Fruit fly (Drosophila melanogaster) whole organism, embryonic: ENCODE measurements around the gene RpS28a.

Experiments
- Bteb2 ChIP-seq: fragments of 200-800 bp; sonication (Bioruptor generic); optimal IDR thresholded peaks from 2 replicates; lab custom pipeline; 2016; ENCODE audit warnings: missing biosample characterization, missing genetic modification characterization
- CG10267 ChIP-seq: fragments of 200-800 bp; sonication (Bioruptor generic); optimal IDR thresholded peaks from 2 replicates; lab custom pipeline; 2018; ENCODE audit warnings: missing biosample characterization, mild to moderate bottlenecking, missing genetic modification characterization, moderate library complexity
- CG10366 ChIP-seq: fragments of 200-800 bp; sonication (Bioruptor generic); IDR thresholded peaks from 2 replicates; pipeline ENCODE4 v1.3.6; 2022; ENCODE audit warnings: missing biosample characterization, missing genetic modification characterization
- CG10431 ChIP-seq: fragments of 200-800 bp; sonication (Bioruptor generic); optimal IDR thresholded peaks from 3 replicates; lab custom pipeline; 2018; ENCODE audit warnings: missing biosample characterization, mild to moderate bottlenecking, missing genetic modification characterization
- CG11247 ChIP-seq: fragments of 200-800 bp; sonication (Bioruptor generic); IDR thresholded peaks from 2 replicates; pipeline ENCODE4 v1.3.6; 2022; ENCODE audit warnings: missing biosample characterization, missing genetic modification characterization
- CG12155 ChIP-seq: fragments of 200-800 bp; sonication (Bioruptor generic); optimal IDR thresholded peaks from 3 replicates; lab custom pipeline; 2016; ENCODE audit warnings: missing biosample characterization, missing genetic modification characterization
- CG12299 ChIP-seq: fragments of 200-800 bp; sonication (Bioruptor generic); optimal IDR thresholded peaks from 2 replicates; lab custom pipeline; 2018; ENCODE audit warnings: missing biosample characterization, mild to moderate bottlenecking, missing genetic modification characterization
- CG12744 ChIP-seq: fragments of 200-800 bp; sonication (Bioruptor generic); optimal IDR thresholded peaks from 2 replicates; lab custom pipeline; 2016; ENCODE audit warnings: missing biosample characterization, missing genetic modification characterization
- CG13287 ChIP-seq: fragments of 200-800 bp; sonication (Bioruptor generic); IDR thresholded peaks from 2 replicates; pipeline ENCODE4 v1.3.6; 2022; ENCODE audit warnings: missing biosample characterization, missing genetic modification characterization; ENCODE audit not compliant: partially characterized antibody
- CG14050 ChIP-seq: fragments of 200-800 bp; sonication (Bioruptor generic); IDR thresholded peaks from 3 replicates; pipeline ENCODE4 v1.3.6; 2022; ENCODE audit warnings: missing biosample characterization, missing genetic modification characterization
- CG15479 ChIP-seq: fragments of 200-800 bp; sonication (Bioruptor generic); optimal IDR thresholded peaks from 3 replicates; lab custom pipeline; 2019; ENCODE audit warnings: missing biosample characterization, mild to moderate bottlenecking, missing genetic modification characterization, moderate library complexity
- CG17568 ChIP-seq: fragments of 200-800 bp; sonication (Bioruptor generic); optimal IDR thresholded peaks from 2 replicates; lab custom pipeline; 2018; ENCODE audit warnings: missing biosample characterization, mild to moderate bottlenecking, missing genetic modification characterization, moderate library complexity
- CG1832 ChIP-seq: fragments of 200-800 bp; sonication (Bioruptor generic); optimal IDR thresholded peaks from 2 replicates; lab custom pipeline; 2017; ENCODE audit warnings: missing biosample characterization, mild to moderate bottlenecking, missing genetic modification characterization, inconsistent platforms
- CG18764 ChIP-seq: fragments of 200-800 bp; sonication (Bioruptor generic); optimal IDR thresholded peaks from 3 replicates; lab custom pipeline; 2016; ENCODE audit warnings: missing biosample characterization, missing genetic modification characterization
- CG2712 ChIP-seq: fragments of 200-800 bp; optimal IDR thresholded peaks from 3 replicates; lab custom pipeline; 2019; ENCODE audit warnings: missing biosample characterization, mild to moderate bottlenecking, missing genetic modification characterization, moderate library complexity
- CG3838 ChIP-seq: fragments of 200-800 bp; sonication (Bioruptor generic); optimal IDR thresholded peaks from 3 replicates; lab custom pipeline; 2016; ENCODE audit warnings: missing biosample characterization, missing genetic modification characterization
- CG5953 ChIP-seq: fragments of 200-800 bp; sonication (Bioruptor generic); IDR thresholded peaks from 2 replicates; pipeline ENCODE4 v1.3.6; 2022; ENCODE audit warnings: missing biosample characterization, missing genetic modification characterization
- CG6654 ChIP-seq: fragments of 200-800 bp; sonication (Bioruptor generic); optimal IDR thresholded peaks from 2 replicates; lab custom pipeline; 2017; ENCODE audit warnings: missing biosample characterization, mild to moderate bottlenecking, missing genetic modification characterization
- CG6854 ChIP-seq: fragments of 200-800 bp; sonication (Bioruptor generic); optimal IDR thresholded peaks from 3 replicates; lab custom pipeline; 2017; ENCODE audit warnings: missing biosample characterization, mild to moderate bottlenecking, missing genetic modification characterization
- CG7786 ChIP-seq: fragments of 200-800 bp; sonication (Bioruptor generic); optimal IDR thresholded peaks from 2 replicates; lab custom pipeline; 2016; ENCODE audit warnings: missing biosample characterization, missing genetic modification characterization
- CG8290 ChIP-seq, 3 experiments: fragments of 200-800 bp; sonication (Bioruptor generic); optimal IDR thresholded peaks; 2 replicates each; lab custom pipeline; 2016 to 2019; ENCODE audit warnings: missing biosample characterization in 3 of 3, missing genetic modification characterization in 3 of 3, mild to moderate bottlenecking in 2 of 3, moderate library complexity in 1 of 3
- Doc3 ChIP-seq: fragments of 200-800 bp; sonication (Bioruptor generic); IDR thresholded peaks from 3 replicates; pipeline ENCODE4 v1.3.6; 2022; ENCODE audit warnings: missing biosample characterization, missing genetic modification characterization; ENCODE audit not compliant: partially characterized antibody
- Drgx ChIP-seq: fragments of 200-800 bp; sonication (Bioruptor generic); IDR thresholded peaks from 2 replicates; pipeline ENCODE4 v1.3.6; 2022; ENCODE audit warnings: missing biosample characterization, missing genetic modification characterization
- HLH3B ChIP-seq: fragments of 200-800 bp; sonication (Bioruptor generic); IDR thresholded peaks from 2 replicates; pipeline ENCODE4 v1.3.6; 2022; ENCODE audit warnings: missing biosample characterization, missing genetic modification characterization
- Hmx ChIP-seq: fragments of 200-800 bp; sonication (Bioruptor generic); optimal IDR thresholded peaks from 2 replicates; lab custom pipeline; 2016; ENCODE audit warnings: missing biosample characterization, missing genetic modification characterization
- Max ChIP-seq: fragments of 200-800 bp; sonication (Bioruptor generic); optimal IDR thresholded peaks from 2 replicates; lab custom pipeline; 2016; ENCODE audit warnings: missing biosample characterization, mild to moderate bottlenecking, missing genetic modification characterization
- Myb ChIP-seq: fragments of 200-800 bp; sonication (Bioruptor generic); optimal IDR thresholded peaks from 2 replicates; lab custom pipeline; 2016; ENCODE audit warnings: missing biosample characterization, missing genetic modification characterization
- NK7.1 ChIP-seq: fragments of 200-800 bp; sonication (Bioruptor generic); optimal IDR thresholded peaks from 3 replicates; lab custom pipeline; 2016; ENCODE audit warnings: missing biosample characterization, missing genetic modification characterization
- Sin3A ChIP-seq: fragments of >200 bp; optimal IDR thresholded peaks from 2 replicates; lab custom pipeline; 2018
- Sox100B ChIP-seq: fragments of 200-800 bp; sonication (Bioruptor generic); optimal IDR thresholded peaks from 3 replicates; lab custom pipeline; 2018; ENCODE audit warnings: missing biosample characterization, mild to moderate bottlenecking, missing genetic modification characterization
- Sox102F ChIP-seq: fragments of 200-800 bp; sonication (Bioruptor generic); optimal IDR thresholded peaks from 2 replicates; lab custom pipeline; 2018; ENCODE audit warnings: missing biosample characterization, mild to moderate bottlenecking, missing genetic modification characterization, moderate library complexity
- bigmax ChIP-seq: fragments of 200-800 bp; sonication (Bioruptor generic); optimal IDR thresholded peaks from 2 replicates; lab custom pipeline; 2018; ENCODE audit warnings: missing biosample characterization, mild to moderate bottlenecking, missing genetic modification characterization
- cad ChIP-seq: fragments of >200 bp; optimal IDR thresholded peaks from 2 replicates; lab custom pipeline; 2017; ENCODE audit warnings: missing biosample characterization, missing genetic modification characterization
- chif ChIP-seq, 2 experiments: fragments of 200-800 bp; sonication (Bioruptor generic); optimal IDR thresholded peaks; 3 replicates each; lab custom pipeline; 2016; ENCODE audit warnings: missing biosample characterization in 2 of 2, missing genetic modification characterization in 2 of 2
- danr ChIP-seq: fragments of 200-800 bp; sonication (Bioruptor generic); IDR thresholded peaks from 2 replicates; pipeline ENCODE4 v1.3.6; 2022; ENCODE audit warnings: missing biosample characterization, missing genetic modification characterization
- ems ChIP-seq: fragments of 200-800 bp; sonication (Bioruptor generic); optimal IDR thresholded peaks from 3 replicates; lab custom pipeline; 2016; ENCODE audit warnings: missing biosample characterization, missing genetic modification characterization
- en ChIP-seq: fragments of 200-800 bp; sonication (Bioruptor generic); optimal IDR thresholded peaks from 2 replicates; lab custom pipeline; 2016; ENCODE audit warnings: missing biosample characterization, missing genetic modification characterization
- eve ChIP-seq, 2 experiments: fragments of >200 bp; optimal IDR thresholded peaks; 2 replicates each; lab custom pipeline; 2017; ENCODE audit warnings: missing biosample characterization in 2 of 2, missing genetic modification characterization in 2 of 2
- ewg ChIP-seq: fragments of 200-800 bp; sonication (Bioruptor generic); optimal IDR thresholded peaks from 3 replicates; lab custom pipeline; 2017; ENCODE audit warnings: mild to moderate bottlenecking, missing biosample characterization, missing genetic modification reagents, missing genetic modification characterization
- fd102C ChIP-seq: fragments of 200-800 bp; sonication (Bioruptor generic); optimal IDR thresholded peaks from 2 replicates; lab custom pipeline; 2018; ENCODE audit warnings: missing biosample characterization, mild to moderate bottlenecking, missing genetic modification characterization, moderate library complexity
- hb ChIP-seq: fragments of 200-800 bp; sonication (Bioruptor generic); IDR thresholded peaks from 3 replicates; pipeline ENCODE4 v1.3.6; 2022; ENCODE audit warnings: missing biosample characterization, missing genetic modification characterization; ENCODE audit not compliant: partially characterized antibody
- kah ChIP-seq: fragments of 200-800 bp; sonication (Bioruptor generic); optimal IDR thresholded peaks from 2 replicates; lab custom pipeline; 2018; ENCODE audit warnings: missing biosample characterization, mild to moderate bottlenecking, missing genetic modification characterization
- nau ChIP-seq: fragments of 200-800 bp; sonication (Bioruptor generic); optimal IDR thresholded peaks from 3 replicates; lab custom pipeline; 2017; ENCODE audit warnings: missing biosample characterization, mild to moderate bottlenecking, missing genetic modification characterization, missing genetic modification reagents
- pita ChIP-seq: fragments of 200-800 bp; sonication (Bioruptor generic); optimal IDR thresholded peaks from 2 replicates; lab custom pipeline; 2017; ENCODE audit warnings: missing biosample characterization, mild to moderate bottlenecking, missing genetic modification characterization
- pzg ChIP-seq: fragments of 200-800 bp; sonication (Bioruptor generic); optimal IDR thresholded peaks from 3 replicates; lab custom pipeline; 2018; ENCODE audit warnings: missing biosample characterization, mild to moderate bottlenecking, missing genetic modification characterization, moderate library complexity
- ranshi ChIP-seq: fragments of 200-800 bp; sonication (Bioruptor generic); IDR thresholded peaks from 2 replicates; pipeline ENCODE4 v1.3.6; 2022; ENCODE audit warnings: missing biosample characterization, missing genetic modification characterization
- sim ChIP-seq: fragments of 200-800 bp; sonication (Bioruptor generic); IDR thresholded peaks from 2 replicates; pipeline ENCODE4 v1.3.6; 2022; ENCODE audit warnings: missing biosample characterization, missing genetic modification characterization
- stwl ChIP-seq: fragments of 200-800 bp; sonication (Bioruptor generic); optimal IDR thresholded peaks from 3 replicates; lab custom pipeline; 2018; ENCODE audit warnings: missing biosample characterization, mild to moderate bottlenecking, missing genetic modification characterization, moderate library complexity
- sug ChIP-seq: fragments of 200-800 bp; optimal IDR thresholded peaks from 2 replicates; lab custom pipeline; 2019; ENCODE audit warnings: missing biosample characterization, mild to moderate bottlenecking, missing genetic modification characterization, moderate library complexity
- zen2 ChIP-seq: fragments of 200-800 bp; sonication (Bioruptor generic); IDR thresholded peaks from 3 replicates; pipeline ENCODE4 v1.3.6; 2022; ENCODE audit warnings: missing biosample characterization, missing genetic modification characterization; ENCODE audit not compliant: partially characterized antibody

Gene RpS28a

DNA sequence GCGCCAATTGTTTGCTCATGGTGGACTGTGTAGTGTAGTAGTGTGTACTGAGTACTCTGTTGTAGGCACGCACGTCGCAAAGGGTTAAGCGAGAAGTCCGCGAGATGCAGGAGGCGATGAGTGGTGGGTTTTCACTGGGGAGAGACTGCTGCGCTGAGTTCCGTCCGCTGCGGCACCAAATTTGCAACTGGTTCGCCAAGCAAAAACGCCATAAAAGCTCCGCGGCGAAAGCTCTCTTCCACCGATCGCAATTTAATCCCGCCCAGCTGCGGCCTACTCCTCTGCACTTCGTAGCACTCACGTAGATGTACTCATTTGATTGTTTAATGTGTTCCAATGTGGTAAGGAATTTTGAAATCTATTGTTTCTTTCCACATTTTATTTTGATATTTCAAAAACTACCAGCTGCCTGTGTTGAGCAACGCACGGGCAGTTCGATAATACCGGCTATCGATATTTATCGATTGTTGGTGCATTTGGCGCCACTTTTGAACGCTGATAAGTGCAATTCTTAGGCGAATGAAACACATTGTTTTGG, 7.4 kb downstream of the RpS28a start, which contains the start of gene CG7920 (continued):
- TF ChIP-seq ewg (GFP tag; lab: Kevin White, UChicago) (peak; percentile 3), CG5953 (GFP tag; lab: Robert Waterston, UW) (no peak), hb (GFP tag; lab: Robert Waterston, UW) (peak; percentile 65; the same call in 1 of the 3 replicates), pzg (GFP tag; lab: Kevin White, UChicago) (peak; percentile 86), CG12299 (tag; lab: Kevin White, UChicago) (peak; percentile 1), Drgx (GFP tag; lab: Robert Waterston, UW) (peak; percentile 50; the same call in 1 of the 2 replicates), Sox102F (GFP tag; lab: Kevin White, UChicago) (no peak), CG10267 (tag; lab: Kevin White, UChicago) (peak; percentile 98), NK7.1 (no peak), kah (GFP tag; lab: Kevin White, UChicago) (no peak), Bteb2 (GFP tag; lab: Kevin White, UChicago) (peak; percentile 29), CG17568 (GFP tag; lab: Kevin White, UChicago) (no peak), CG10431 (GFP tag; lab: Kevin White, UChicago) (no peak), chif (GFP tag; optimal IDR thresholded peaks at IDR 0.05; lab: Kevin White, UChicago) (no peak), CG7786 (GFP tag; lab: Kevin White, UChicago) (no peak), HLH3B (GFP tag; lab: Robert Waterston, UW) (no peak), eve (GFP tag; optimal IDR thresholded peaks at IDR 0.05; lab: Kevin White, UChicago) (no peak), CG2712 (tag; lab: Kevin White, UChicago) (peak; percentile 6), sug (tag; lab: Kevin White, UChicago) (no peak), ranshi (GFP tag; lab: Robert Waterston, UW) (no peak; the same call in 1 of the 2 replicates), bigmax (no peak), sim (no peak), CG18764 (GFP tag; lab: Kevin White, UChicago) (no peak), CG14050 (GFP tag; lab: Robert Waterston, UW) (no peak), Max (GFP tag; lab: Kevin White, UChicago) (no peak), danr (GFP tag; lab: Robert Waterston, UW) (no peak), pita (GFP tag; lab: Kevin White, UChicago) (no peak), Hmx (GFP tag; lab: Kevin White, UChicago) (no peak), CG12744 (no peak), CG12155 (GFP tag; lab: Kevin White, UChicago) (no peak), CG15479 (GFP tag; lab: Kevin White, UChicago) (no peak), Doc3 (GFP tag; lab: Robert Waterston, UW) (peak; percentile 81), CG1832 (GFP tag; lab: Kevin White, UChicago) (no peak), CG6654 (GFP tag; lab: Kevin White, UChicago) (no peak), CG11247 (GFP tag; lab: Robert Waterston, UW) (0 out of 2 replicates have a peak, but pooled peaks have one; percentile 6), Sin3A (lab: Kevin White, UChicago) (peak; percentile 71), cad (GFP tag; lab: Kevin White, UChicago) (no peak), Myb (GFP tag; lab: Kevin White, UChicago) (peak; percentile 79), fd102C (GFP tag; lab: Kevin White, UChicago) (no peak), Sox100B (GFP tag; lab: Kevin White, UChicago) (no peak), CG6854 (GFP tag; lab: Kevin White, UChicago) (peak; percentile 43), CG13287 (GFP tag; lab: Robert Waterston, UW) (peak; percentile 89), ems (GFP tag; lab: Kevin White, UChicago) (peak; percentile 48), nau (peak; percentile 12), CG8290 (GFP tag; optimal IDR thresholded peaks at IDR 0.05; lab: Kevin White, UChicago) (peak; percentile 2), CG8290 (tag; optimal IDR thresholded peaks at IDR 0.05; lab: Kevin White, UChicago) (peak in 1 of 2 experiments; percentile 46), CG10366 (GFP tag; lab: Robert Waterston, UW) (no peak), stwl (tag; lab: Kevin White, UChicago) (peak; percentile 44), zen2 (GFP tag; lab: Robert Waterston, UW) (peak; percentile 44; the same call in 1 of the 3 replicates), CG3838 (no peak), en (no peak)
